Worm (Caenorhabditis elegans) whole organism, L3 larva: ENCODE data around the gene C43D7.8.

ENCODE experiments used
- ceh-16 ChIP-seq: sonication (generic microtip); optimal IDR thresholded peaks from 2 replicates; lab custom pipeline; 2017; ENCODE audit warnings: missing biosample characterization, missing genetic modification characterization
- egl-5 ChIP-seq: fragments of 150-350 bp; optimal IDR thresholded peaks from 2 replicates; lab custom pipeline; 2017; ENCODE audit warnings: missing biosample characterization, missing genetic modification reagents, missing genetic modification characterization, inconsistent platforms
- fkh-10 ChIP-seq: sonication (generic microtip); optimal IDR thresholded peaks from 2 replicates; lab custom pipeline; 2017; ENCODE audit warnings: missing biosample characterization, missing genetic modification reagents, missing genetic modification characterization
- fos-1 ChIP-seq: fragments of 150-350 bp; optimal IDR thresholded peaks from 2 replicates; lab custom pipeline; 2014; ENCODE audit warnings: missing biosample characterization, missing genetic modification characterization
- nhr-11 ChIP-seq: fragments of 150-350 bp; optimal IDR thresholded peaks from 2 replicates; lab custom pipeline; 2014; ENCODE audit warnings: missing biosample characterization, missing genetic modification characterization
- nhr-237 ChIP-seq: fragments of 150-350 bp; optimal IDR thresholded peaks from 2 replicates; lab custom pipeline; 2014; ENCODE audit warnings: missing biosample characterization, missing genetic modification characterization
- nhr-25 ChIP-seq: sonication (generic microtip); optimal IDR thresholded peaks from 2 replicates; lab custom pipeline; 2017; ENCODE audit warnings: missing biosample characterization, missing genetic modification characterization
- nhr-28 ChIP-seq: fragments of 150-350 bp; optimal IDR thresholded peaks from 2 replicates; lab custom pipeline; 2014; ENCODE audit warnings: missing biosample characterization, missing genetic modification characterization
- nhr-77 ChIP-seq: fragments of 150-350 bp; optimal IDR thresholded peaks from 2 replicates; lab custom pipeline; 2014; ENCODE audit warnings: missing biosample characterization, missing genetic modification characterization
- snpc-4 ChIP-seq: fragments of 150-350 bp; optimal IDR thresholded peaks from 2 replicates; lab custom pipeline; 2014; ENCODE audit warnings: missing biosample characterization, missing genetic modification characterization
- unc-62 ChIP-seq: fragments of 150-350 bp; sonication (generic microtip); optimal IDR thresholded peaks from 4 replicates; lab custom pipeline; 2014; ENCODE audit warnings: missing biosample characterization, missing genetic modification reagents, missing genetic modification characterization
- zag-1 ChIP-seq: fragments of 150-350 bp; optimal IDR thresholded peaks from 2 replicates; lab custom pipeline; 2014; ENCODE audit warnings: missing biosample characterization, missing genetic modification characterization
- ztf-11 ChIP-seq: fragments of 150-350 bp; optimal IDR thresholded peaks from 2 replicates; lab custom pipeline; 2014; ENCODE audit warnings: missing biosample characterization, missing genetic modification characterization

DNA sequence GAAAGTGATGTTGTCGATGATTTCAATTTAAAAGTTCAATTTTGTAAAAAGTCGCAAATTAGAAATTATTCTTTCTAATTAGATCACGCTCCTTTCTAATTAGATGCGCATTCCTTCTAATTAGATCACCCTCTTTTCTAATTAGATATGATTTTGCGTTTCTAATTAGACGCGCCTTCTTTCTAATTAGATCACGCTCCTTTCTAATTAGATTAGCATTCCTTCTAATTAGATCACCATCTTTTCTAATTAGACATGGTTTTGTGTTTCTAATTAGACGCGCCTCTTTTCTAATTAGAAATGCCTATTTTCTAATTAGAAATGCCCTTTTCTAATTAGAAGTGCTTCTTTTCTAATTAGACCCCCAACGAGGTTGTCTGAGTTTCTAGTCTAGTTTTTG is 45.4 kb upstream of the C43D7.8 start:
- TF ChIP-seq nhr-11 (tag; lab: Kevin White, UChicago) (no peak), snpc-4 (tag; lab: Kevin White, UChicago) (no peak), nhr-28 (tag; lab: Kevin White, UChicago) (no peak), ceh-16 (no peak), fos-1 (tag; lab: Kevin White, UChicago) (no peak), egl-5 (no peak), nhr-237 (tag; lab: Kevin White, UChicago) (no peak), zag-1 (no peak), nhr-25 (tag; lab: Kevin White, UChicago) (no peak), nhr-77 (tag; lab: Kevin White, UChicago) (no peak), ztf-11 (tag; lab: Kevin White, UChicago) (no peak), fkh-10 (no peak), unc-62 (GFP tag; lab: Kevin White, UChicago) (no peak)
